Fruit fly (Drosophila melanogaster) whole organism, embryonic: ENCODE results near the gene CG34353.

ENCODE experiments used
- Bgb ChIP-seq: fragments of 200-800 bp; sonication (Bioruptor generic); IDR thresholded peaks from 2 replicates; pipeline ENCODE4 v1.3.6; 2022; ENCODE audit warnings: missing biosample characterization, missing genetic modification characterization; ENCODE audit not compliant: partially characterized antibody
- Bteb2 ChIP-seq: fragments of 200-800 bp; sonication (Bioruptor generic); optimal IDR thresholded peaks from 2 replicates; lab custom pipeline; 2016; ENCODE audit warnings: missing biosample characterization, missing genetic modification characterization
- CG10147 ChIP-seq: fragments of 200-800 bp; sonication (Bioruptor generic); optimal IDR thresholded peaks from 2 replicates; lab custom pipeline; 2019; ENCODE audit warnings: missing biosample characterization, mild to moderate bottlenecking, missing genetic modification characterization, moderate library complexity
- CG10321 ChIP-seq: fragments of 200-800 bp; sonication (Bioruptor generic); IDR thresholded peaks from 2 replicates; pipeline ENCODE4 v1.3.6; 2022; ENCODE audit warnings: missing biosample characterization, missing genetic modification characterization
- CG10462 ChIP-seq: fragments of 200-800 bp; sonication (Bioruptor generic); optimal IDR thresholded peaks from 2 replicates; lab custom pipeline; 2016; ENCODE audit warnings: missing biosample characterization, missing genetic modification characterization
- CG11696 ChIP-seq: fragments of 200-800 bp; sonication (Bioruptor generic); IDR thresholded peaks from 2 replicates; pipeline ENCODE4 v1.3.6; 2022; ENCODE audit warnings: missing biosample characterization, missing genetic modification characterization
- CG12104 ChIP-seq: fragments of 200-800 bp; sonication (Bioruptor generic); optimal IDR thresholded peaks from 3 replicates; lab custom pipeline; 2016; ENCODE audit warnings: missing biosample characterization, missing genetic modification characterization
- CG12219 ChIP-seq: fragments of 200-800 bp; sonication (Bioruptor generic); optimal IDR thresholded peaks from 3 replicates; lab custom pipeline; 2018; ENCODE audit warnings: missing biosample characterization, mild to moderate bottlenecking, missing genetic modification characterization
- CG14441 ChIP-seq: fragments of 200-800 bp; sonication (Bioruptor generic); IDR thresholded peaks from 2 replicates; pipeline ENCODE4 v1.3.6; 2022; ENCODE audit warnings: missing biosample characterization, missing genetic modification characterization
- CG15269 ChIP-seq: fragments of 200-800 bp; sonication (Bioruptor generic); optimal IDR thresholded peaks from 2 replicates; lab custom pipeline; 2018; ENCODE audit warnings: missing biosample characterization, mild to moderate bottlenecking, missing genetic modification characterization, moderate library complexity
- CG1529 ChIP-seq: fragments of 200-800 bp; sonication (Bioruptor generic); optimal IDR thresholded peaks from 3 replicates; lab custom pipeline; 2018; ENCODE audit warnings: missing biosample characterization, missing genetic modification characterization
- CG17359 ChIP-seq: fragments of 200-800 bp; sonication (Bioruptor generic); optimal IDR thresholded peaks from 3 replicates; lab custom pipeline; 2018; ENCODE audit warnings: missing biosample characterization, mild to moderate bottlenecking, missing genetic modification characterization, moderate library complexity
- CG17361 ChIP-seq: fragments of 200-800 bp; sonication (Bioruptor generic); IDR thresholded peaks from 3 replicates; pipeline ENCODE4 v1.3.6; 2022; ENCODE audit warnings: missing biosample characterization, missing genetic modification characterization
- CG18619 ChIP-seq: fragments of 200-800 bp; sonication (Bioruptor generic); optimal IDR thresholded peaks from 3 replicates; lab custom pipeline; 2017; ENCODE audit warnings: missing biosample characterization, mild to moderate bottlenecking, missing genetic modification characterization
- CG31388 ChIP-seq: fragments of 200-800 bp; sonication (Bioruptor generic); optimal IDR thresholded peaks from 2 replicates; lab custom pipeline; 2016; ENCODE audit warnings: missing biosample characterization, missing genetic modification characterization
- CG34422 ChIP-seq: fragments of 200-800 bp; sonication (Bioruptor generic); IDR thresholded peaks from 3 replicates; pipeline ENCODE4 v1.3.6; 2022; ENCODE audit warnings: missing biosample characterization, missing genetic modification characterization
- CG4820 ChIP-seq: fragments of 200-800 bp; sonication (Bioruptor generic); optimal IDR thresholded peaks from 3 replicates; lab custom pipeline; 2016; ENCODE audit warnings: missing biosample characterization, missing genetic modification characterization
- CG5953 ChIP-seq: fragments of 200-800 bp; sonication (Bioruptor generic); IDR thresholded peaks from 2 replicates; pipeline ENCODE4 v1.3.6; 2022; ENCODE audit warnings: missing biosample characterization, missing genetic modification characterization
- CG7372 ChIP-seq: fragments of 200-800 bp; sonication (Bioruptor generic); IDR thresholded peaks from 2 replicates; pipeline ENCODE4 v1.3.6; 2022; ENCODE audit warnings: missing biosample characterization, missing genetic modification characterization
- CG7839 ChIP-seq: fragments of 200-800 bp; sonication (Bioruptor generic); optimal IDR thresholded peaks from 3 replicates; lab custom pipeline; 2018; ENCODE audit warnings: missing biosample characterization, mild to moderate bottlenecking, missing genetic modification characterization, moderate library complexity
- CG9817 ChIP-seq: fragments of 200-800 bp; sonication (Bioruptor generic); optimal IDR thresholded peaks from 2 replicates; lab custom pipeline; 2018; ENCODE audit warnings: missing biosample characterization, mild to moderate bottlenecking, missing genetic modification characterization, moderate library complexity
- CkIIα-i1 ChIP-seq: fragments of 200-800 bp; sonication (Bioruptor generic); IDR thresholded peaks from 2 replicates; pipeline ENCODE4 v1.3.6; 2022; ENCODE audit warnings: missing biosample characterization, missing genetic modification characterization
- Dref ChIP-seq: fragments of 200-800 bp; sonication (Bioruptor generic); IDR thresholded peaks from 2 replicates; pipeline ENCODE4 v1.3.6; 2022; ENCODE audit warnings: missing biosample characterization, missing genetic modification characterization
- Gug ChIP-seq: fragments of 200-800 bp; sonication (Bioruptor generic); IDR thresholded peaks from 4 replicates; pipeline ENCODE4 v1.3.6; 2022; ENCODE audit warnings: missing biosample characterization, missing genetic modification characterization
- HLH54F ChIP-seq: fragments of 200-800 bp; sonication (Bioruptor generic); optimal IDR thresholded peaks from 3 replicates; lab custom pipeline; 2016; ENCODE audit warnings: missing biosample characterization, missing genetic modification characterization
- Mad ChIP-seq: fragments of 200-800 bp; sonication (Bioruptor generic); optimal IDR thresholded peaks from 2 replicates; lab custom pipeline; 2016; ENCODE audit warnings: missing biosample characterization, missing genetic modification characterization
- PHDP ChIP-seq: fragments of 200-800 bp; sonication (Bioruptor generic); optimal IDR thresholded peaks from 3 replicates; lab custom pipeline; 2018; ENCODE audit warnings: missing biosample characterization, mild to moderate bottlenecking, missing genetic modification characterization, moderate library complexity
- Ptx1 ChIP-seq: fragments of 200-800 bp; sonication (Bioruptor generic); IDR thresholded peaks from 2 replicates; pipeline ENCODE4 v1.3.6; 2022; ENCODE audit warnings: missing biosample characterization, missing genetic modification characterization
- Rx ChIP-seq: fragments of 200-800 bp; sonication (Bioruptor generic); IDR thresholded peaks from 2 replicates; pipeline ENCODE4 v1.3.6; 2022; ENCODE audit warnings: missing biosample characterization, missing genetic modification characterization
- Sry-δ ChIP-seq: fragments of 200-800 bp; sonication (Bioruptor generic); optimal IDR thresholded peaks from 2 replicates; lab custom pipeline; 2016; ENCODE audit warnings: missing biosample characterization, missing genetic modification characterization
- ab ChIP-seq: fragments of 200-800 bp; sonication (Bioruptor generic); optimal IDR thresholded peaks from 2 replicates; lab custom pipeline; 2016; ENCODE audit warnings: missing biosample characterization, missing genetic modification characterization
- ac ChIP-seq: fragments of 200-800 bp; sonication (Bioruptor generic); optimal IDR thresholded peaks from 3 replicates; lab custom pipeline; 2017; ENCODE audit warnings: missing biosample characterization, mild to moderate bottlenecking, missing genetic modification characterization
- ash1 ChIP-seq: fragments of 200-800 bp; sonication (Bioruptor generic); optimal IDR thresholded peaks from 2 replicates; lab custom pipeline; 2018; ENCODE audit warnings: missing biosample characterization, mild to moderate bottlenecking, missing genetic modification characterization
- caup ChIP-seq: fragments of 200-800 bp; sonication (Bioruptor generic); optimal IDR thresholded peaks from 3 replicates; lab custom pipeline; 2017; ENCODE audit warnings: missing biosample characterization, mild to moderate bottlenecking, missing genetic modification characterization, moderate library complexity; ENCODE audit not compliant: severe bottlenecking
- grau ChIP-seq: fragments of 200-800 bp; optimal IDR thresholded peaks from 3 replicates; lab custom pipeline; 2019; ENCODE audit warnings: missing biosample characterization, mild to moderate bottlenecking, missing genetic modification characterization, moderate library complexity
- ham ChIP-seq: fragments of 200-800 bp; sonication (Bioruptor generic); IDR thresholded peaks from 2 replicates; pipeline ENCODE4 v1.3.6; 2022; ENCODE audit warnings: missing biosample characterization, missing genetic modification characterization
- inv ChIP-seq: fragments of 200-800 bp; sonication (Bioruptor generic); IDR thresholded peaks from 2 replicates; pipeline ENCODE4 v1.3.6; 2022; ENCODE audit warnings: missing biosample characterization, missing genetic modification characterization; ENCODE audit not compliant: partially characterized antibody
- nmo ChIP-seq: fragments of 200-800 bp; sonication (Bioruptor generic); optimal IDR thresholded peaks from 2 replicates; lab custom pipeline; 2018; ENCODE audit warnings: missing biosample characterization, mild to moderate bottlenecking, missing genetic modification characterization, moderate library complexity
- repo ChIP-seq: fragments of 200-800 bp; sonication (Bioruptor generic); optimal IDR thresholded peaks from 2 replicates; lab custom pipeline; 2016; ENCODE audit warnings: missing biosample characterization, missing genetic modification characterization
- ro ChIP-seq: fragments of 200-800 bp; sonication (Bioruptor generic); IDR thresholded peaks from 2 replicates; pipeline ENCODE4 v1.3.6; 2022; ENCODE audit warnings: missing biosample characterization, missing genetic modification characterization
- sc ChIP-seq, 3 experiments: fragments of >200 bp in 2 of 3; fragments of 200-800 bp in 1 of 3; sonication (Bioruptor generic) in 1 of 3; optimal IDR thresholded peaks; 2 replicates in 2 of 3; 3 replicates in 1 of 3; lab custom pipeline; 2017; ENCODE audit warnings: mild to moderate bottlenecking in 1 of 3, missing biosample characterization in 1 of 3, missing genetic modification characterization in 1 of 3, missing genetic modification reagents in 1 of 3
- sens ChIP-seq: fragments of 200-800 bp; sonication (Bioruptor generic); peaks from one replicate; lab custom pipeline; 2016; ENCODE audit warnings: missing biosample characterization, missing genetic modification characterization
- shn ChIP-seq: fragments of 200-800 bp; sonication (Bioruptor generic); optimal IDR thresholded peaks from 3 replicates; lab custom pipeline; 2016; ENCODE audit warnings: missing biosample characterization, missing genetic modification characterization
- sima ChIP-seq: fragments of 200-800 bp; sonication (Bioruptor generic); optimal IDR thresholded peaks from 2 replicates; lab custom pipeline; 2016; ENCODE audit warnings: missing biosample characterization, missing genetic modification characterization
- tll ChIP-seq, 2 experiments: fragments of 200-800 bp in 1 of 2; fragments of >200 bp in 1 of 2; sonication (Bioruptor generic) in 1 of 2; optimal IDR thresholded peaks; 2 replicates each; lab custom pipeline; 2017 to 2019; ENCODE audit warnings: missing biosample characterization in 2 of 2, missing genetic modification characterization in 2 of 2, mild to moderate bottlenecking in 1 of 2, moderate library complexity in 1 of 2
- toy ChIP-seq: fragments of 200-800 bp; sonication (Bioruptor generic); IDR thresholded peaks from 2 replicates; pipeline ENCODE4 v1.3.6; 2022; ENCODE audit warnings: missing biosample characterization, missing genetic modification characterization
- twi ChIP-seq: fragments of 200-800 bp; optimal IDR thresholded peaks from 2 replicates; lab custom pipeline; 2019; ENCODE audit warnings: missing biosample characterization, mild to moderate bottlenecking, missing genetic modification characterization, moderate library complexity
- unc-4 ChIP-seq: fragments of 200-800 bp; sonication (Bioruptor generic); IDR thresholded peaks from 2 replicates; pipeline ENCODE4 v1.3.6; 2022; ENCODE audit warnings: missing biosample characterization, missing genetic modification characterization; ENCODE audit not compliant: partially characterized antibody
- vfl ChIP-seq: fragments of 200-800 bp; sonication (Bioruptor generic); optimal IDR thresholded peaks from 2 replicates; lab custom pipeline; 2016; ENCODE audit warnings: missing biosample characterization, missing genetic modification characterization

CG34353 gene

dm6 chr3R:27916355-27917019 is 10.8 kb upstream of the CG34353 start, which contains the start of the genes CG5003 and mRpS22 (continued):
- TF ChIP-seq sima (peak; percentile 6), CG31388 (GFP tag; lab: Kevin White, UChicago) (no peak), Bteb2 (peak; percentile 1), CG14441 (GFP tag; lab: Robert Waterston, UW) (peak; percentile 29; the same call in 1 of the 2 replicates), sc (optimal IDR thresholded peaks at IDR 0.05; lab: Kevin White, UChicago) (no peak), sc (GFP tag; optimal IDR thresholded peaks at IDR 0.05; lab: Kevin White, UChicago) (no peak), toy (GFP tag; lab: Robert Waterston, UW) (no peak), CG34422 (GFP tag; lab: Robert Waterston, UW) (no peak; the same call in 2 of the 3 replicates), CG17361 (GFP tag; lab: Robert Waterston, UW) (peak; percentile 88; the same call in 2 of the 3 replicates), CG18619 (GFP tag; lab: Kevin White, UChicago) (peak; percentile 46), Ptx1 (GFP tag; lab: Robert Waterston, UW) (no peak), unc-4 (peak; percentile 45; the same call in 1 of the 2 replicates), ash1 (GFP tag; lab: Kevin White, UChicago) (no peak), Gug (GFP tag; lab: Robert Waterston, UW) (peak; percentile 9; the same call in 2 of the 4 replicates), nmo (GFP tag; lab: Kevin White, UChicago) (peak; percentile 80), tll (GFP tag; optimal IDR thresholded peaks at IDR 0.05; lab: Kevin White, UChicago) (no peak), PHDP (tag; lab: Kevin White, UChicago) (peak; percentile 44), CG7839 (tag; lab: Kevin White, UChicago) (peak; percentile 70), Dref (GFP tag; lab: Robert Waterston, UW) (no peak), ro (GFP tag; lab: Robert Waterston, UW) (0 out of 2 replicates have a peak, but pooled peaks have one; percentile 7), CG17359 (tag; lab: Kevin White, UChicago) (peak; percentile 23), CG4820 (peak; percentile 55), repo (GFP tag; lab: Kevin White, UChicago) (no peak), ac (GFP tag; lab: Kevin White, UChicago) (no peak), CG10462 (peak; percentile 41), CG15269 (tag; lab: Kevin White, UChicago) (peak; percentile 66), CG1529 (GFP tag; lab: Kevin White, UChicago) (no peak), Bgb (GFP tag; lab: Robert Waterston, UW) (0 out of 2 replicates have a peak, but pooled peaks have one; percentile 37), CG12219 (no peak), inv (GFP tag; lab: Robert Waterston, UW) (0 out of 2 replicates have a peak, but pooled peaks have one; percentile 30), Sry-δ (GFP tag; lab: Kevin White, UChicago) (peak; percentile 42), CG10321 (no peak), ab (no peak), CG7372 (peak; percentile 52; the same call in 1 of the 2 replicates), ham (GFP tag; lab: Robert Waterston, UW) (no peak), CkIIα-i1 (GFP tag; lab: Robert Waterston, UW) (no peak), CG10147 (GFP tag; lab: Kevin White, UChicago) (peak; percentile 27), grau (tag; lab: Kevin White, UChicago) (peak; percentile 68), CG11696 (GFP tag; lab: Robert Waterston, UW) (no peak), twi (tag; lab: Kevin White, UChicago) (peak; percentile 39), vfl (GFP tag; lab: Kevin White, UChicago) (peak; percentile 11), sens (GFP tag; lab: Kevin White, UChicago) (peak; percentile 83), Rx (GFP tag; lab: Robert Waterston, UW) (no peak), Mad (peak; percentile 27), HLH54F (GFP tag; lab: Kevin White, UChicago) (peak; percentile 7), shn (no peak), CG5953 (GFP tag; lab: Robert Waterston, UW) (no peak), CG12104 (GFP tag; lab: Kevin White, UChicago) (peak; percentile 69), caup (GFP tag; lab: Kevin White, UChicago) (peak; percentile 39), CG9817 (tag; lab: Kevin White, UChicago) (peak; percentile 69)
